Fruit fly (Drosophila melanogaster) whole organism, wandering third instar larva: ENCODE results near the gene CG3168.

Experiments
- Abd-B ChIP-seq: fragments of >200 bp; optimal IDR thresholded peaks from 2 replicates; lab custom pipeline; 2017; ENCODE audit warnings: missing biosample characterization, missing genetic modification characterization
- CG32264 ChIP-seq: fragments of 200-800 bp; sonication (Bioruptor generic); optimal IDR thresholded peaks from 2 replicates; lab custom pipeline; 2016; ENCODE audit warnings: missing biosample characterization, missing genetic modification characterization
- CG9705 ChIP-seq: fragments of 200-800 bp; sonication (Bioruptor generic); optimal IDR thresholded peaks from 2 replicates; lab custom pipeline; 2018; ENCODE audit warnings: missing biosample characterization, mild to moderate bottlenecking, missing genetic modification characterization
- CrebA ChIP-seq: fragments of 200-800 bp; sonication (Bioruptor generic); optimal IDR thresholded peaks from 2 replicates; lab custom pipeline; 2016; ENCODE audit warnings: missing biosample characterization, mild to moderate bottlenecking, missing genetic modification characterization, borderline replicate concordance
- Dfd ChIP-seq: fragments of >200 bp; optimal IDR thresholded peaks from 2 replicates; lab custom pipeline; 2017; ENCODE audit warnings: missing biosample characterization, missing genetic modification characterization
- Dif ChIP-seq: fragments of 200-275, 200-300 bp; sonication (Bioruptor generic); optimal IDR thresholded peaks from 2 replicates; lab custom pipeline; 2018; ENCODE audit warnings: missing biosample characterization, missing genetic modification characterization; ENCODE audit not compliant: partially characterized antibody
- GATAd ChIP-seq: sonication (Bioruptor generic); optimal IDR thresholded peaks from 2 replicates; lab custom pipeline; 2016; ENCODE audit warnings: missing biosample characterization, missing genetic modification characterization
- Hnf4 ChIP-seq: fragments of 200-800 bp; sonication (Bioruptor generic); optimal IDR thresholded peaks from 2 replicates; lab custom pipeline; 2016; ENCODE audit warnings: missing biosample characterization, mild to moderate bottlenecking, missing genetic modification characterization
- Hr83 ChIP-seq: fragments of 200-300 bp; sonication (Bioruptor generic); optimal IDR thresholded peaks from 2 replicates; lab custom pipeline; 2016; ENCODE audit warnings: missing biosample characterization, mild to moderate bottlenecking, missing genetic modification characterization, moderate library complexity; ENCODE audit not compliant: poor library complexity, severe bottlenecking
- Jra ChIP-seq: sonication (Bioruptor generic); optimal IDR thresholded peaks from 2 replicates; lab custom pipeline; 2016; ENCODE audit warnings: missing biosample characterization, missing genetic modification characterization
- Mio ChIP-seq: sonication (Bioruptor generic); optimal IDR thresholded peaks from 2 replicates; lab custom pipeline; 2016; ENCODE audit warnings: missing biosample characterization, missing genetic modification characterization
- Myc ChIP-seq: fragments of >200 bp; optimal IDR thresholded peaks from 2 replicates; lab custom pipeline; 2017
- N ChIP-seq: fragments of >200 bp; optimal IDR thresholded peaks from 2 replicates; lab custom pipeline; 2018; ENCODE audit warnings: missing biosample characterization, missing external identifiers, missing genetic modification characterization
- Rel ChIP-seq, 2 experiments: fragments of 200-800 bp; sonication (Bioruptor generic) in 1 of 2; optimal IDR thresholded peaks; 2 replicates in 1 of 2; 3 replicates in 1 of 2; lab custom pipeline; 2016 to 2019; ENCODE audit warnings: mild to moderate bottlenecking in 2 of 2, missing biosample characterization in 2 of 2, missing genetic modification characterization in 2 of 2, moderate library complexity in 1 of 2
- Sp1 ChIP-seq: fragments of 200-800 bp; sonication (Bioruptor generic); optimal IDR thresholded peaks from 3 replicates; lab custom pipeline; 2019; ENCODE audit warnings: missing biosample characterization, mild to moderate bottlenecking, missing genetic modification characterization, moderate library complexity
- Vsx2 ChIP-seq: fragments of 200-300, 225-300 bp; sonication (Bioruptor generic); optimal IDR thresholded peaks from 2 replicates; lab custom pipeline; 2018; ENCODE audit warnings: missing biosample characterization, missing genetic modification characterization; ENCODE audit not compliant: partially characterized antibody
- br ChIP-seq: fragments of 200-800 bp; sonication (Bioruptor generic); optimal IDR thresholded peaks from 2 replicates; lab custom pipeline; 2016; ENCODE audit warnings: missing biosample characterization, missing genetic modification characterization
- brk ChIP-seq: fragments of 200-800 bp; sonication (Bioruptor generic); optimal IDR thresholded peaks from 2 replicates; lab custom pipeline; 2016; ENCODE audit warnings: missing biosample characterization, mild to moderate bottlenecking, missing genetic modification characterization
- dl ChIP-seq, 2 experiments: fragments of 175-275, 200-275 bp in 1 of 2; fragments of 200-275 bp in 1 of 2; sonication (Bioruptor generic); optimal IDR thresholded peaks; lab custom pipeline; 2018; ENCODE audit warnings: mild to moderate bottlenecking in 2 of 2, missing biosample characterization in 2 of 2, missing genetic modification characterization in 2 of 2, moderate library complexity in 2 of 2; ENCODE audit not compliant: partially characterized antibody in 2 of 2, insufficient read depth in 1 of 2
- dmrt93B ChIP-seq: fragments of 200-800 bp; sonication (Bioruptor generic); optimal IDR thresholded peaks from 2 replicates; lab custom pipeline; 2018; ENCODE audit warnings: missing biosample characterization, mild to moderate bottlenecking, missing genetic modification characterization
- dsf ChIP-seq: sonication (Bioruptor generic); optimal IDR thresholded peaks from 2 replicates; lab custom pipeline; 2016; ENCODE audit warnings: missing biosample characterization, missing genetic modification characterization, borderline replicate concordance
- ey ChIP-seq: fragments of 200-800 bp; sonication (Bioruptor generic); optimal IDR thresholded peaks from 2 replicates; lab custom pipeline; 2016; ENCODE audit warnings: missing biosample characterization, missing genetic modification characterization
- foxo ChIP-seq, 2 experiments: fragments of 200-800 bp; sonication (Bioruptor generic); optimal IDR thresholded peaks; 2 replicates in 1 of 2; 3 replicates in 1 of 2; lab custom pipeline; 2016 to 2017; ENCODE audit warnings: missing biosample characterization in 2 of 2, missing genetic modification characterization in 2 of 2
- fru ChIP-seq: fragments of 200-800 bp; sonication (Bioruptor generic); optimal IDR thresholded peaks from 3 replicates; lab custom pipeline; 2016; ENCODE audit warnings: missing biosample characterization, mild to moderate bottlenecking, missing genetic modification characterization
- h ChIP-seq: fragments of 200-800 bp; sonication (Bioruptor generic); optimal IDR thresholded peaks from 3 replicates; lab custom pipeline; 2016; ENCODE audit warnings: missing biosample characterization, mild to moderate bottlenecking, missing genetic modification characterization
- lola ChIP-seq: fragments of >200 bp; optimal IDR thresholded peaks from 2 replicates; lab custom pipeline; 2017; ENCODE audit warnings: missing biosample characterization, missing genetic modification characterization
- pan ChIP-seq: fragments of >200 bp; optimal IDR thresholded peaks from 2 replicates; lab custom pipeline; 2017
- psq ChIP-seq: fragments of 200-800 bp; sonication (Bioruptor generic); optimal IDR thresholded peaks from 3 replicates; lab custom pipeline; 2017; ENCODE audit warnings: missing biosample characterization, mild to moderate bottlenecking, missing genetic modification characterization, moderate library complexity
- rgr ChIP-seq: fragments of 200-800 bp; sonication (Bioruptor generic); optimal IDR thresholded peaks from 3 replicates; lab custom pipeline; 2016; ENCODE audit warnings: missing biosample characterization, mild to moderate bottlenecking, missing genetic modification characterization
- sv ChIP-seq: fragments of 200-800 bp; sonication (Bioruptor generic); optimal IDR thresholded peaks from 3 replicates; lab custom pipeline; 2016; ENCODE audit warnings: missing biosample characterization, missing genetic modification characterization
- tai ChIP-seq: sonication (Bioruptor generic); optimal IDR thresholded peaks from 2 replicates; lab custom pipeline; 2016; ENCODE audit warnings: missing biosample characterization, missing genetic modification characterization
- woc ChIP-seq: sonication (Bioruptor generic); optimal IDR thresholded peaks from 2 replicates; lab custom pipeline; 2016; ENCODE audit warnings: missing biosample characterization, mild to moderate bottlenecking, missing genetic modification characterization

The CG3168 gene

dm6 chrX:6703957-6704356 is 35.8 kb downstream of the CG3168 start:
- TF ChIP-seq CG9705: no peak
- TF ChIP-seq tai: no peak
- no peak for TF ChIP-seq Hnf4 (GFP tag; lab: Kevin White, UChicago)
- TF ChIP-seq ey (GFP tag; lab: Kevin White, UChicago): no peak
- no peak for TF ChIP-seq N
- TF ChIP-seq Vsx2 (GFP tag; lab: Kevin White, UChicago): no peak
- no peak for TF ChIP-seq rgr (GFP tag; lab: Kevin White, UChicago)
- no peak for TF ChIP-seq CG32264 (GFP tag; lab: Kevin White, UChicago)
- TF ChIP-seq brk (GFP tag; lab: Kevin White, UChicago): no peak
- TF ChIP-seq Dfd: no peak
- TF ChIP-seq woc: no peak
- TF ChIP-seq, all 38 proteins: peak for 0

dm6 chrX:6703237-6703636 is 36.5 kb downstream of the CG3168 start:
- TF ChIP-seq lola (GFP tag; lab: Kevin White, UChicago) (no peak), foxo (GFP tag; optimal IDR thresholded peaks at IDR 0.05; lab: Kevin White, UChicago) (no peak), br (GFP tag; lab: Kevin White, UChicago) (no peak), Sp1 (GFP tag; lab: Kevin White, UChicago) (no peak), dsf (GFP tag; lab: Kevin White, UChicago) (no peak), Rel (GFP tag; optimal IDR thresholded peaks at IDR 0.05; lab: Kevin White, UChicago) (no peak), Rel (tag; optimal IDR thresholded peaks at IDR 0.05; lab: Kevin White, UChicago) (no peak), dmrt93B (GFP tag; lab: Kevin White, UChicago) (no peak), CG32264 (GFP tag; lab: Kevin White, UChicago) (no peak), tai (no peak), Vsx2 (GFP tag; lab: Kevin White, UChicago) (no peak), CrebA (GFP tag; lab: Kevin White, UChicago) (no peak)

- TF ChIP-seq Mio: no peak
- no peak for TF ChIP-seq GATAd
- TF ChIP-seq Dfd: no peak
- no peak for TF ChIP-seq Rel (GFP tag; optimal IDR thresholded peaks at IDR 0.05; lab: Kevin White, UChicago)
- no peak for TF ChIP-seq Rel (tag; optimal IDR thresholded peaks at IDR 0.05; lab: Kevin White, UChicago)
- TF ChIP-seq Jra (GFP tag; lab: Kevin White, UChicago): no peak
- TF ChIP-seq, all 38 proteins: peak for 0
Measured at dm6 chrX:6702591-6702990, 37.2 kb downstream of the CG3168 start.

- peak; percentile 20 for TF ChIP-seq sv (GFP tag; lab: Kevin White, UChicago)
- TF ChIP-seq CG32264 (GFP tag; lab: Kevin White, UChicago): no peak
Measured at dm6 chrX:6702028-6702433, 37.8 kb downstream of the CG3168 start.

dm6 chrX:6700990-6701530 is 38.7 kb downstream of the CG3168 start:
- no peak for TF ChIP-seq sv (GFP tag; lab: Kevin White, UChicago)

- TF ChIP-seq dsf (GFP tag; lab: Kevin White, UChicago) (no peak), Mio (no peak), dl (GFP tag; optimal IDR thresholded peaks at IDR 0.05; lab: Kevin White, UChicago; ENCODE audit: insufficient read depth in 1 of 2, partially characterized antibody in 2 of 2) (no peak), Hr83 (GFP tag; lab: Kevin White, UChicago) (no peak), Dif (no peak), fru (GFP tag; lab: Kevin White, UChicago) (no peak), h (GFP tag; lab: Kevin White, UChicago) (no peak), tai (no peak), CrebA (GFP tag; lab: Kevin White, UChicago) (no peak), ey (GFP tag; lab: Kevin White, UChicago) (no peak), Myc (no peak), psq (no peak), Dfd (no peak), N (no peak), Abd-B (GFP tag; lab: Kevin White, UChicago) (no peak), br (GFP tag; lab: Kevin White, UChicago) (no peak), pan (lab: Kevin White, UChicago) (no peak), GATAd (no peak)
Measured at dm6 chrX:6700263-6700989, 39.4 kb downstream of the CG3168 start.
